Fruit fly (Drosophila melanogaster) whole organism, prepupa: ENCODE data around the gene CG14137.
A peak's percentile ranks its signal among the peaks of the same experiment; 100 is the strongest.

Experiments
- CG10631 ChIP-seq: fragments of 200-800 bp; sonication (Bioruptor generic); optimal IDR thresholded peaks from 2 replicates; lab custom pipeline; 2016; ENCODE audit warnings: missing biosample characterization, missing genetic modification characterization
- CG10669 ChIP-seq: fragments of 200-800 bp; sonication (Bioruptor generic); optimal IDR thresholded peaks from 3 replicates; lab custom pipeline; 2018; ENCODE audit warnings: missing biosample characterization, mild to moderate bottlenecking, missing genetic modification characterization, moderate library complexity
- CG11294 ChIP-seq: fragments of 200-800 bp; sonication (Bioruptor generic); IDR thresholded peaks from 2 replicates; pipeline ENCODE4 v1.3.6; 2022; ENCODE audit warnings: missing biosample characterization, missing genetic modification characterization
- CG11762 ChIP-seq: fragments of 200-800 bp; sonication (Bioruptor generic); optimal IDR thresholded peaks from 3 replicates; lab custom pipeline; 2016; ENCODE audit warnings: missing biosample characterization, missing genetic modification characterization; ENCODE audit not compliant: insufficient read depth
- CG11902 ChIP-seq: fragments of 200-800 bp; sonication (Bioruptor generic); optimal IDR thresholded peaks from 3 replicates; lab custom pipeline; 2016; ENCODE audit warnings: missing biosample characterization, missing genetic modification characterization
- CG15336 ChIP-seq: fragments of 200-800 bp; sonication (Bioruptor generic); IDR thresholded peaks from 2 replicates; pipeline ENCODE4 v1.3.6; 2022; ENCODE audit warnings: missing biosample characterization, missing genetic modification characterization
- CG1621 ChIP-seq: fragments of 200-800 bp; sonication (Bioruptor generic); optimal IDR thresholded peaks from 3 replicates; lab custom pipeline; 2018; ENCODE audit warnings: missing biosample characterization, mild to moderate bottlenecking, missing genetic modification characterization
- CG16779 ChIP-seq: fragments of 200-800 bp; sonication (Bioruptor generic); optimal IDR thresholded peaks from 3 replicates; lab custom pipeline; 2017; ENCODE audit warnings: missing biosample characterization, mild to moderate bottlenecking, missing genetic modification characterization
- CG3032 ChIP-seq: fragments of 200-800 bp; optimal IDR thresholded peaks from 2 replicates; lab custom pipeline; 2019; ENCODE audit warnings: missing biosample characterization, mild to moderate bottlenecking, missing genetic modification characterization, moderate library complexity
- CG31627 ChIP-seq: fragments of 200-800 bp; sonication (Bioruptor generic); optimal IDR thresholded peaks from 3 replicates; lab custom pipeline; 2016; ENCODE audit warnings: missing biosample characterization, missing genetic modification characterization
- CG32006 ChIP-seq: fragments of 200-800 bp; sonication (Bioruptor generic); optimal IDR thresholded peaks from 3 replicates; lab custom pipeline; 2017; ENCODE audit warnings: missing biosample characterization, mild to moderate bottlenecking, missing genetic modification characterization
- CG3919 ChIP-seq: fragments of 200-800 bp; sonication (Bioruptor generic); optimal IDR thresholded peaks from 3 replicates; lab custom pipeline; 2016; ENCODE audit warnings: missing biosample characterization, missing genetic modification characterization
- CG4318 ChIP-seq: fragments of 200-800 bp; sonication (Bioruptor generic); optimal IDR thresholded peaks from 3 replicates; lab custom pipeline; 2017; ENCODE audit warnings: missing biosample characterization, mild to moderate bottlenecking, missing genetic modification characterization
- CG6163 ChIP-seq: fragments of 200-800 bp; sonication (Bioruptor generic); IDR thresholded peaks from 3 replicates; pipeline ENCODE4 v1.3.6; 2022; ENCODE audit warnings: missing biosample characterization, missing genetic modification characterization
- CG6276 ChIP-seq: fragments of 200-800 bp; sonication (Bioruptor generic); optimal IDR thresholded peaks from 2 replicates; lab custom pipeline; 2017; ENCODE audit warnings: missing biosample characterization, mild to moderate bottlenecking, missing genetic modification characterization
- CG6808 ChIP-seq: fragments of 200-800 bp; sonication (Bioruptor generic); optimal IDR thresholded peaks from 3 replicates; lab custom pipeline; 2017; ENCODE audit warnings: missing biosample characterization, missing genetic modification characterization, mild to moderate bottlenecking, moderate library complexity, missing genetic modification reagents
- CG6854 ChIP-seq: fragments of 200-800 bp; sonication (Bioruptor generic); optimal IDR thresholded peaks from 2 replicates; lab custom pipeline; 2017; ENCODE audit warnings: missing biosample characterization, mild to moderate bottlenecking, missing genetic modification characterization
- CG7368 ChIP-seq: fragments of 200-800 bp; sonication (Bioruptor generic); optimal IDR thresholded peaks from 3 replicates; lab custom pipeline; 2016; ENCODE audit warnings: missing biosample characterization, missing genetic modification characterization
- CG8119 ChIP-seq: fragments of 200-800 bp; sonication (Bioruptor generic); IDR thresholded peaks from 3 replicates; pipeline ENCODE4 v1.3.6; 2022; ENCODE audit warnings: missing biosample characterization, missing genetic modification characterization
- CG8319 ChIP-seq: fragments of 200-800 bp; sonication (Bioruptor generic); optimal IDR thresholded peaks from 3 replicates; lab custom pipeline; 2016; ENCODE audit warnings: missing biosample characterization, missing genetic modification characterization
- CG8632 ChIP-seq: fragments of 200-800 bp; sonication (Bioruptor generic); optimal IDR thresholded peaks from 3 replicates; lab custom pipeline; 2016; ENCODE audit warnings: missing biosample characterization, missing genetic modification characterization
- CG9139 ChIP-seq: fragments of 200-800 bp; sonication (Bioruptor generic); optimal IDR thresholded peaks from 3 replicates; lab custom pipeline; 2017; ENCODE audit warnings: missing biosample characterization, mild to moderate bottlenecking, missing genetic modification characterization
- Eip75B ChIP-seq: fragments of 200-800 bp; sonication (Bioruptor generic); optimal IDR thresholded peaks from 3 replicates; lab custom pipeline; 2016; ENCODE audit warnings: missing biosample characterization, missing genetic modification characterization
- Eip78C ChIP-seq: fragments of 200-800 bp; sonication (Bioruptor generic); peaks from one replicate; lab custom pipeline; 2016; ENCODE audit warnings: missing biosample characterization, missing genetic modification characterization
- Eip93F ChIP-seq: fragments of 200-800 bp; sonication (Bioruptor generic); optimal IDR thresholded peaks from 2 replicates; lab custom pipeline; 2016; ENCODE audit warnings: missing biosample characterization, mild to moderate bottlenecking, missing genetic modification characterization
- Ets21C ChIP-seq: fragments of 200-800 bp; sonication (Bioruptor generic); optimal IDR thresholded peaks from 3 replicates; lab custom pipeline; 2016; ENCODE audit warnings: missing biosample characterization, missing genetic modification characterization
- Ets96B ChIP-seq: fragments of 200-800 bp; optimal IDR thresholded peaks from 2 replicates; lab custom pipeline; 2019; ENCODE audit warnings: missing biosample characterization, mild to moderate bottlenecking, missing genetic modification characterization, moderate library complexity
- Gug ChIP-seq: fragments of 200-800 bp; sonication (Bioruptor generic); IDR thresholded peaks from 2 replicates; pipeline ENCODE4 v1.3.6; 2022; ENCODE audit warnings: missing biosample characterization, missing genetic modification characterization
- Hr38 ChIP-seq: sonication (Bioruptor generic); optimal IDR thresholded peaks from 2 replicates; lab custom pipeline; 2016; ENCODE audit warnings: missing biosample characterization, missing genetic modification characterization
- Hr39 ChIP-seq: fragments of 200-800 bp; sonication (Bioruptor generic); optimal IDR thresholded peaks from 2 replicates; lab custom pipeline; 2016; ENCODE audit warnings: missing biosample characterization, missing genetic modification characterization
- Lpt ChIP-seq: fragments of 200-800 bp; sonication (Bioruptor generic); optimal IDR thresholded peaks from 3 replicates; lab custom pipeline; 2016; ENCODE audit warnings: missing biosample characterization, missing genetic modification characterization
- Met ChIP-seq: fragments of 200-800 bp; sonication (Bioruptor generic); optimal IDR thresholded peaks from 3 replicates; lab custom pipeline; 2016; ENCODE audit warnings: missing biosample characterization, missing genetic modification characterization
- Sox102F ChIP-seq: fragments of 200-800 bp; sonication (Bioruptor generic); optimal IDR thresholded peaks from 2 replicates; lab custom pipeline; 2016; ENCODE audit warnings: missing biosample characterization, mild to moderate bottlenecking, missing genetic modification characterization
- Sox14 ChIP-seq: fragments of 200-800 bp; sonication (Bioruptor generic); optimal IDR thresholded peaks from 3 replicates; lab custom pipeline; 2016; ENCODE audit warnings: missing biosample characterization, missing genetic modification characterization
- achi ChIP-seq: fragments of 200-800 bp; sonication (Bioruptor generic); optimal IDR thresholded peaks from 3 replicates; lab custom pipeline; 2016; ENCODE audit warnings: missing biosample characterization, missing genetic modification characterization
- dac ChIP-seq: fragments of 200-800 bp; sonication (Bioruptor generic); optimal IDR thresholded peaks from 2 replicates; lab custom pipeline; 2017; ENCODE audit warnings: missing biosample characterization, mild to moderate bottlenecking, missing genetic modification characterization
- dsx ChIP-seq: fragments of 200-800 bp; optimal IDR thresholded peaks from 3 replicates; lab custom pipeline; 2019; ENCODE audit warnings: missing biosample characterization, mild to moderate bottlenecking, missing genetic modification characterization, moderate library complexity; ENCODE audit not compliant: poor library complexity, severe bottlenecking
- eg ChIP-seq: fragments of 200-800 bp; sonication (Bioruptor generic); IDR thresholded peaks from 3 replicates; pipeline ENCODE4 v1.3.6; 2022; ENCODE audit warnings: missing biosample characterization, missing genetic modification characterization
- esn ChIP-seq: fragments of 200-800 bp; sonication (Bioruptor generic); optimal IDR thresholded peaks from 2 replicates; lab custom pipeline; 2016; ENCODE audit warnings: missing biosample characterization, mild to moderate bottlenecking, missing genetic modification characterization, moderate library complexity
- fd85E ChIP-seq: fragments of 200-800 bp; sonication (Bioruptor generic); optimal IDR thresholded peaks from 3 replicates; lab custom pipeline; 2016; ENCODE audit warnings: missing biosample characterization, missing genetic modification characterization
- fkh ChIP-seq: fragments of 200-800 bp; sonication (Bioruptor generic); optimal IDR thresholded peaks from 3 replicates; lab custom pipeline; 2017; ENCODE audit warnings: missing biosample characterization, mild to moderate bottlenecking, missing genetic modification characterization, moderate library complexity
- lz ChIP-seq: fragments of 200-800 bp; sonication (Bioruptor generic); optimal IDR thresholded peaks from 3 replicates; lab custom pipeline; 2016; ENCODE audit warnings: missing biosample characterization, missing genetic modification characterization
- net ChIP-seq: fragments of 200-800 bp; sonication (Bioruptor generic); optimal IDR thresholded peaks from 3 replicates; lab custom pipeline; 2016; ENCODE audit warnings: missing biosample characterization, missing genetic modification characterization
- pdm3 ChIP-seq: fragments of 200-800 bp; sonication (Bioruptor generic); optimal IDR thresholded peaks from 3 replicates; lab custom pipeline; 2016; ENCODE audit warnings: missing biosample characterization, missing genetic modification characterization
- salr ChIP-seq, 2 experiments: fragments of 200-800 bp; sonication (Bioruptor generic); optimal IDR thresholded peaks; 3 replicates each; lab custom pipeline; 2016 to 2018; ENCODE audit warnings: missing biosample characterization in 2 of 2, missing genetic modification characterization in 2 of 2, mild to moderate bottlenecking in 1 of 2
- spab ChIP-seq: fragments of 200-800 bp; sonication (Bioruptor generic); optimal IDR thresholded peaks from 2 replicates; lab custom pipeline; 2017; ENCODE audit warnings: missing biosample characterization, mild to moderate bottlenecking, missing genetic modification characterization, missing genetic modification reagents
- ss ChIP-seq, 2 experiments: fragments of 200-800 bp; sonication (Bioruptor generic); optimal IDR thresholded peaks; 2 replicates in 1 of 2; 3 replicates in 1 of 2; lab custom pipeline; 2017 to 2018; ENCODE audit warnings: mild to moderate bottlenecking in 2 of 2, missing biosample characterization in 2 of 2, missing genetic modification characterization in 2 of 2, moderate library complexity in 1 of 2
- svp ChIP-seq: fragments of 200-800 bp; sonication (Bioruptor generic); peaks from one replicate; lab custom pipeline; 2016; ENCODE audit warnings: missing biosample characterization, missing genetic modification characterization
- topi ChIP-seq: fragments of 200-800 bp; sonication (Bioruptor generic); optimal IDR thresholded peaks from 3 replicates; lab custom pipeline; 2016; ENCODE audit warnings: missing biosample characterization, missing genetic modification characterization

Gene CG14137

DNA sequence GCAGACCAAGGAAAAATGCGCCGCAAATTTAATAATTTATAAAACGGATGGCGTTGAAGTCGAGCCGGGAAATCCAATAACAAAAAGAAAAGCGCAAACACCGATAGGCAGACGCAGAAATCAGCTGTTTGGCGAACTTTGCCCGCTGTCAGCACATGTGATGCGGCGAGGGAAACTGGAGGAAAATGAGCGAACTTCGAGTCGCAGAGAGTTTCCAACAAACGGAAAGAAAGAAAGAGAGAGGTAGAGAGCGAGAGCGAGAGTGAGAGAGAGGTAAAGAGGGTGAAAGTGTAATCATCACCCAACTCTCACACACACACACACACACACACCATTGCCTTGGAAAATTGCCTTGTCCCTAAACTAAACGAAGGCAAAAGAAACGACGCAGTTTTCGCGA lies 42.7 kb downstream of the CG14137 start:
- TF ChIP-seq spab (GFP tag; lab: Kevin White, UChicago) (peak; percentile 65), CG8119 (GFP tag; lab: Robert Waterston, UW) (peak; percentile 72), eg (GFP tag; lab: Robert Waterston, UW) (peak; percentile 74; the same call in 2 of the 3 replicates), pdm3 (no peak), salr (GFP tag; optimal IDR thresholded peaks at IDR 0.05; lab: Kevin White, UChicago) (peak in 1 of 2 experiments; percentile 11), dsx (GFP tag; lab: Kevin White, UChicago) (peak; percentile 20), CG11762 (GFP tag; lab: Kevin White, UChicago) (peak; percentile 8), net (GFP tag; lab: Kevin White, UChicago) (peak; percentile 70), Met (GFP tag; lab: Kevin White, UChicago) (no peak), CG6163 (peak; percentile 69), Lpt (peak; percentile 28), CG3919 (GFP tag; lab: Kevin White, UChicago) (peak; percentile 46), CG1621 (tag; lab: Kevin White, UChicago) (peak; percentile 25), ss (GFP tag; optimal IDR thresholded peaks at IDR 0.05; lab: Kevin White, UChicago) (peak; percentile 81 to 82), achi (no peak), CG10669 (peak; percentile 37), CG6808 (GFP tag; lab: Kevin White, UChicago) (peak; percentile 70), CG10631 (GFP tag; lab: Kevin White, UChicago) (no peak), CG9139 (GFP tag; lab: Kevin White, UChicago) (peak; percentile 83), Gug (GFP tag; lab: Robert Waterston, UW) (0 out of 2 replicates have a peak, but pooled peaks have one; percentile 16), Eip78C (GFP tag; lab: Kevin White, UChicago) (peak; percentile 40), CG8632 (GFP tag; lab: Kevin White, UChicago) (no peak), CG32006 (GFP tag; lab: Kevin White, UChicago) (peak; percentile 0), svp (peak; percentile 74), CG16779 (tag; lab: Kevin White, UChicago) (peak; percentile 71), CG3032 (tag; lab: Kevin White, UChicago) (no peak), CG6276 (GFP tag; lab: Kevin White, UChicago) (peak; percentile 91), CG15336 (GFP tag; lab: Robert Waterston, UW) (peak; percentile 58; the same call in 1 of the 2 replicates)

DNA sequence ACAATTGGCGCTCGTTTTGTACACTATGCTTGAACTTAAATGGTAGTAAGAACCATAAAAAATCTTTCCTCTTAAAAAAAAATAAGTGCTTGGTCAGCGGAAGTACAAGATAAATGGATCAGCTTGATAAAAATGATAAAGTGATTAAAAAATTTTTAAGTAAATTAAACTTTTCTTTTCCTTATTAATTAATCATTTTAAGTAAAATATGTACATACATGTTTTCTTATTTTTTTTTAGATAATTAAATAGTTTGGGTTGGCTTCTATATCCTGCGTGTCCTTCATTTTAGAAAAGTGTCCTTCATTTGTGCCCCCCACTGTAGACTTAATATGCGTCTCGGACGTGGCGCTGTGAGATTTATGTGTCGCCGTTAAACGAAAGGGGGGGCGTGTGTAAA lies 43.2 kb downstream of the CG14137 start:
- TF ChIP-seq Hr38 (GFP tag; lab: Kevin White, UChicago) (no peak), CG10669 (no peak), Ets96B (no peak), lz (GFP tag; lab: Kevin White, UChicago) (no peak), CG11294 (GFP tag; lab: Robert Waterston, UW) (no peak), CG6854 (no peak), pdm3 (peak; percentile 29), fd85E (GFP tag; lab: Kevin White, UChicago) (no peak), CG7368 (GFP tag; lab: Kevin White, UChicago) (no peak), CG31627 (GFP tag; lab: Kevin White, UChicago) (no peak), Sox14 (GFP tag; lab: Kevin White, UChicago) (no peak), CG3919 (GFP tag; lab: Kevin White, UChicago) (no peak), CG4318 (GFP tag; lab: Kevin White, UChicago) (peak; percentile 47), fkh (GFP tag; lab: Kevin White, UChicago) (no peak), CG11902 (no peak), Eip93F (GFP tag; lab: Kevin White, UChicago) (no peak), topi (GFP tag; lab: Kevin White, UChicago) (no peak), Sox102F (GFP tag; lab: Kevin White, UChicago) (no peak), CG8319 (no peak), Hr39 (GFP tag; lab: Kevin White, UChicago) (no peak), CG16779 (tag; lab: Kevin White, UChicago) (no peak), Lpt (no peak), Ets21C (GFP tag; lab: Kevin White, UChicago) (no peak), CG9139 (GFP tag; lab: Kevin White, UChicago) (no peak), net (GFP tag; lab: Kevin White, UChicago) (no peak), achi (no peak), dac (GFP tag; lab: Kevin White, UChicago) (no peak), CG8632 (GFP tag; lab: Kevin White, UChicago) (no peak), Eip75B (GFP tag; lab: Kevin White, UChicago) (no peak), CG6808 (GFP tag; lab: Kevin White, UChicago) (no peak), CG6163 (no peak), CG10631 (GFP tag; lab: Kevin White, UChicago) (no peak), esn (GFP tag; lab: Kevin White, UChicago) (no peak), eg (GFP tag; lab: Robert Waterston, UW) (no peak), Eip78C (GFP tag; lab: Kevin White, UChicago) (peak; percentile 60)
